Worm (Caenorhabditis elegans): ENCODE data around the gene F52E10.4.

The F52E10.4 gene

DNA sequence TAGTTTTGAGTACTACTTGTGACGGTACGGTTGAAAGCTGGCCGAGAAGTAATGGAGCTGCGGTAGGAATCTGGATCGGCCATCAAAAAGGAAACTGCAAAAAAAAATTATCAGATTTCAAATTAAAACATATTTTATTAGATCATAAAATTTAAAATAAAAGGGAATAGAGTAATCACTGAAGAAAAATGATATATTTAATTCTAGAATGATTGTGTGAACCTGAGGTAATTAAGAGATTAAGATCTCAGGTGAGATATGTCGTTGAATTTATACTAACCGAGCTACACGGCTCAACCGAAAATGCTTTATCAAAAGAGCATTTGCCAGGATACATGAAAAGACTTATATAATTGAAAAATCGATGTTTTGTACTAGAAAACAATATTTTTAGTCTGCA lies 22.9 kb downstream of the F52E10.4 start, which contains the start of gene ifa-3:
Gene ifa-3 (minus strand): TSS at position 101 of the 400 bp plus-strand sequence.
- no peak for TF ChIP-seq ztf-1 (GFP tag; conservative IDR thresholded peaks at IDR 0.05)
- TF ChIP-seq dmd-4 (tag; optimal IDR thresholded peaks at IDR 0.05): no peak
- TF ChIP-seq elt-3 (tag; optimal IDR thresholded peaks at IDR 0.05): no peak
- no peak for TF ChIP-seq sma-3 (GFP tag; optimal IDR thresholded peaks at IDR 0.05)
- no peak for TF ChIP-seq aly-2 (tag; optimal IDR thresholded peaks at IDR 0.05)
- TF ChIP-seq nhr-11 (tag; optimal IDR thresholded peaks at IDR 0.05): no peak
- no peak for TF ChIP-seq nhr-25 (tag; optimal IDR thresholded peaks at IDR 0.05)
- TF ChIP-seq nhr-12 (tag; optimal IDR thresholded peaks at IDR 0.05): no peak
- TF ChIP-seq nhr-6 (tag; optimal IDR thresholded peaks at IDR 0.05): no peak

DNA sequence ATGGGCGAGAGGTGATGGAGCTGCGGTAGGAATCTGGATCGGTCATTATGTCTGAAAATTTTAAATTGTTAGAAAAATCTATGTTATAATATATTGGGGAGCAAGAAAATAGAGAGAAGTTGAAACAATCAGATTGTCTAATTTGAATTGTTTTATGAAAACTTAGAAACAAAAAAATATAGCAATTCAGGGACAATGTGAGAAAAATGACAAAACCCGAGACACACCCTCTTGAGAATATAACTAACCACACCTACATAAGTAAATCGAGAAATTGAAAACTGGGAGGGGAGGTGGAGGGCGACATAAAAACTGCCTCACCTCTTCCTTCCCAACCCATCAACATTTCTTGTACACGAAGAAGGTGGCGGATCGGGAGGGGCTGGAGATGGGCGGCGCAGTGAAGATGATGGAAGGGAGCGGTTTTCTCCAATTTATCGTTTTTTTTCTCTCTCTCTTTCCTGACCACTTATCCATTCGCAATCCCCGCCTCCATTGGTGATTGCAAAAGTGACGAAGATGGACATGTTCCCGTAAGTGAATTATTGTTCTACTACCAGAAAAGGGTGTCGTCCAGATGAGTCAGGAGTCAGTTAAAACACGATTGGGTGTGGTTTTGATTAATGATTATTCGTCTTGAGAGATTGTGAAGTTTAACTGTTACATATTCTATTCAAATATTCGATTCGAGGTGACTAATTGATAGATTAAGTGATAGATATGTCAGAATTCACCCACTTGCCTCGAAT lies 27.0 kb downstream of the F52E10.4 start, which contains the start of gene mua-6:
Gene mua-6 (minus strand): TSS at position 51 of the 749 bp plus-strand sequence.
- TF ChIP-seq nhr-23 (tag; optimal IDR thresholded peaks at IDR 0.05) (no peak), sma-3 (GFP tag; optimal IDR thresholded peaks at IDR 0.05) (peak; percentile 83), fos-1 (tag; optimal IDR thresholded peaks at IDR 0.05) (peak; percentile 17)

DNA sequence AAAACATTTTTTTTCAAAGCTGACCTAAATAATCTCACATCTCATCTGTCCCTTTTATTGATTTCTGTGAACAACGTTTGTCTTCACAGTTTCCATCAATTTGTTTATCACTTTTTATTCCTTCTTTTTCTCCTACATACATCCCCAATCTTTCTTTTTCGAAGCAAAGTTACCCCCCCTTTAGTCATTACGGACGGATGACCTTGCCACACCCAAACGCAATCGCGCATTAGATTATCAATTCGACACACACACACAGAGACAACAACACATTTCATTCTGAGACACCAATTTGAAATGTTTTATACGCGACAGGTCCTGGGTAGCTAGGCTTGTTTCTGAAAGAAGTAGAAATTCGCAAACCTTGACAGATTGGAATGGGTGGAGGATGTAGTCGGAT lies 29.5 kb downstream of the F52E10.4 start:
- no peak for TF ChIP-seq Y55F3AM.14 (GFP tag; optimal IDR thresholded peaks at IDR 0.05)
- peak; percentile 2 for TF ChIP-seq fos-1 (tag; optimal IDR thresholded peaks at IDR 0.05)
- no peak for TF ChIP-seq nhr-77 (tag; optimal IDR thresholded peaks at IDR 0.05)
- TF ChIP-seq sma-3 (GFP tag; optimal IDR thresholded peaks at IDR 0.05): peak; percentile 34

DNA sequence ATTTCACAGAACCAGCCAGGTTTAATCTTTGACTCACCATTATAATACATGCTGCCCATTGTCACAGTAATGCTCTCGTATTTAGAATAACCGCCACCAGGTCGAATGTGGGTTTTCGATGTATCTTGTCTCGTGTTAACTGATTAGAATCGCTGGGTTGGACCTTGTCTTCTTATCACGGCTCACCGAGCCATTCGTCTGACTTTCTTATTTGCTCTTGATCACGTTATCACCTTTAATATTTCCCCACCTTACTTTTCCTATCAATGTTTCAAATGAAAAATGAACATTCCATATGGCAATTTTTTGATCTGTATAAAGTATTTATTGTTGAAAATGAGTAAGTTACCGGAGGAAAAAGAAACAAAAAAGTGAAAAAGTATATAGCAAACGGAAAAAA lies 30.8 kb downstream of the F52E10.4 start, which contains the start of gene sgk-1:
Gene sgk-1 (minus strand): TSS at position 130 of the 400 bp plus-strand sequence.
- TF ChIP-seq fos-1 (tag; optimal IDR thresholded peaks at IDR 0.05) (peak; percentile 46), R02D3.7 (tag; optimal IDR thresholded peaks at IDR 0.05) (no peak), sma-9 (GFP tag; optimal IDR thresholded peaks at IDR 0.05) (peak; percentile 30), sma-9 (tag; optimal IDR thresholded peaks at IDR 0.05) (no peak)

DNA sequence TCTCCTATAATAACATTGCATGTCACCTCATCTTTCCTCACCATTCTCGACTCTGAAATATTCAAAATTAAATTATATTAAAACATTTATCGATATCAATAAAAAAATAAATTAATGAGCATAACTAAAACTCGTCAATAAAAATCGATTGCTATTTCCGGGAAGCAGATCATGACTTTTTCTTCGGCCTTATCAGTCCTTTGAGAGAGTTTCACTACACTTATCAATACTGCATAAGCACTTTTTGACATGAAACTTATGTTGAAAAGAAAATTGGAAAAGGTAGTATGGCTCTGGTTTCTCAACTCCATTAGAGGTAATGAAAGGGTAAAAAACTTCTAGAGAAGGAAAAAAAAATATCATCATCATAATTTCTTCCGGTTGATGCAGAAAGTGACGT lies 32.8 kb downstream of the F52E10.4 start:
- TF ChIP-seq sma-9 (GFP tag; optimal IDR thresholded peaks at IDR 0.05) (no peak), sma-9 (tag; optimal IDR thresholded peaks at IDR 0.05) (no peak), F13H6.1 (tag; optimal IDR thresholded peaks at IDR 0.05) (no peak), ztf-4 (tag; optimal IDR thresholded peaks at IDR 0.05) (no peak), lin-39 (tag; optimal IDR thresholded peaks at IDR 0.05) (no peak), fos-1 (tag; optimal IDR thresholded peaks at IDR 0.05) (peak; percentile 71), nhr-12 (tag; optimal IDR thresholded peaks at IDR 0.05) (no peak), blmp-1 (tag; optimal IDR thresholded peaks at IDR 0.05; ENCODE audit: insufficient read depth) (no peak), elt-3 (tag; optimal IDR thresholded peaks at IDR 0.05) (no peak), ztf-11 (tag; optimal IDR thresholded peaks at IDR 0.05) (no peak), unc-39 (tag; optimal IDR thresholded peaks at IDR 0.05) (no peak), skn-1 (tag; optimal IDR thresholded peaks at IDR 0.05) (peak; percentile 7), aly-2 (tag; optimal IDR thresholded peaks at IDR 0.05) (no peak), dmd-4 (tag; optimal IDR thresholded peaks at IDR 0.05) (no peak), crh-2 (tag; optimal IDR thresholded peaks at IDR 0.05) (peak; percentile 14), nhr-10 (tag; optimal IDR thresholded peaks at IDR 0.05) (no peak), sem-4 (tag; optimal IDR thresholded peaks at IDR 0.05) (no peak), C34F6.9 (tag; optimal IDR thresholded peaks at IDR 0.05) (no peak)

DNA sequence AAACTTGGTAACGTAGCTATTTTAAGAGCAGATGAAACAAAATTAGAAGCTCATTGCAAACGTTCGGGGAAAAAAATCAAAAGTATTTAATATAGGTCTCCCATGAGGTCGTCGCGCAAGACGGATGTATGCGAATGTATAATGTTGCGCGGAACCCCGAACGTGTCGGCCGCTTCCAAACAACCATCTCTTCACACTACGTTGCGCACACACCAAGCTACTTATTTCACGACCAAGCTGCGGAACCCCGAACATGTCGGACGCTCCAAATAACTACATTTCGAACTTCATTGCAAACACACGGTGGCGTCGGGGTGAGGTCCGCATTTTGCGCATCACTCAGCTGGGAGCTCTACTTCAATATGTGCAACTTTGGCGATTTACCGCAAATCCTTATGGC lies 34.3 kb downstream of the F52E10.4 start:
- no peak for TF ChIP-seq lin-11 (tag; optimal IDR thresholded peaks at IDR 0.05)
- TF ChIP-seq ceh-16 (tag; optimal IDR thresholded peaks at IDR 0.05): no peak
- no peak for TF ChIP-seq sma-3 (GFP tag; optimal IDR thresholded peaks at IDR 0.05)
- no peak for TF ChIP-seq nhr-25 (tag; optimal IDR thresholded peaks at IDR 0.05)
- TF ChIP-seq mdl-1 (tag; optimal IDR thresholded peaks at IDR 0.05): no peak
- TF ChIP-seq lsy-2 (tag; optimal IDR thresholded peaks at IDR 0.05): no peak
- TF ChIP-seq unc-39 (tag; optimal IDR thresholded peaks at IDR 0.05): no peak
- no peak for TF ChIP-seq lin-39 (tag; optimal IDR thresholded peaks at IDR 0.05)
- no peak for TF ChIP-seq nhr-21 (tag; optimal IDR thresholded peaks at IDR 0.05)
- TF ChIP-seq unc-55 (GFP tag; optimal IDR thresholded peaks at IDR 0.05): no peak
- TF ChIP-seq mbf-1 (tag; optimal IDR thresholded peaks at IDR 0.05): no peak
- no peak for TF ChIP-seq unc-62 (GFP tag; optimal IDR thresholded peaks at IDR 0.05)
- no peak for TF ChIP-seq fos-1 (tag; optimal IDR thresholded peaks at IDR 0.05)
- no peak for TF ChIP-seq C34F6.9 (tag; optimal IDR thresholded peaks at IDR 0.05)
- no peak for TF ChIP-seq aly-2 (tag; optimal IDR thresholded peaks at IDR 0.05)
- no peak for TF ChIP-seq mab-5 (tag; optimal IDR thresholded peaks at IDR 0.05)
- TF ChIP-seq peb-1 (tag; optimal IDR thresholded peaks at IDR 0.05): no peak
- no peak for TF ChIP-seq elt-3 (tag; optimal IDR thresholded peaks at IDR 0.05)
- no peak for TF ChIP-seq nhr-12 (tag; optimal IDR thresholded peaks at IDR 0.05)
- TF ChIP-seq skn-1 (tag; optimal IDR thresholded peaks at IDR 0.05): no peak

Data from whole organism, L2 larva.